Fruit fly (Drosophila melanogaster) S2 (cell line): ENCODE data around the gene CG44303.

Experiments used
- CG8478 ChIP-seq: fragments of >200 bp; optimal IDR thresholded peaks from 2 replicates; lab custom pipeline; 2018
- CTCF ChIP-seq, 2 experiments: fragments of >200 bp; optimal IDR thresholded peaks; 2 replicates each; lab custom pipeline; 2018

DNA sequence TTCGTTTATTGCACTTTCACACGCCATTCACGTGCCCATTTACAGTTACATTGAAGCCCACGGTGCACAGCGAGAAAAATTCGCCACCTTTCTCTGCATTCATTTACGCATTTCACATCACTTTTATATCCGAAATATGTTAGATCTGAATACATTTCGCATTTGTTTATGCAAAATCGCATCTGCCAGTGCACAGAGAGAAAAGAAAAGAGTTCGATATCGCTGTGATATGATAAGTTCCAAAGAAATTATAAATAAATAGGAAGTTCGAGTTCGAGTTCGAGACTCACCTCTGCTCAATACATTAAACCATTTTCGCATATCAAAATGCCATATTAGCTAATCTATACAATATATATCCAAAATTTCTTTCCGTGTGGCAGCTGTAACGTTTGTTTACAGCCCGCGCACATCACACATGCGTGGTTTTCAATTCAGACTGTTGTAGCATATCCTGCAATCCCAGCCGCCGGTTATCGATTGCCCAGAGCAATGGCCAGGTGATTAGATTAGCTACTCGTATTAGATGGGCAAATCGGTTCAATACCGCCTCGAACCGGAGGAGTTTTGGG lies 31.1 kb downstream of the CG44303 start:
- TF ChIP-seq CG8478 (lab: Kevin White, UChicago) (no peak), CTCF (optimal IDR thresholded peaks at IDR 0.05; lab: Kevin White, UChicago) (no peak)
